Fruit fly (Drosophila melanogaster): ENCODE results near the gene CG11696.

CG11696 gene

dm6 chrX:11578841-11579240, 5.3 kb downstream of the CG11696 start (continued):
- TF ChIP-seq oc (tag; optimal IDR thresholded peaks at IDR 0.05) (no peak), CG8089 (GFP tag; optimal IDR thresholded peaks at IDR 0.05) (no peak), nmo (GFP tag; optimal IDR thresholded peaks at IDR 0.05) (peak; percentile 42), sr (GFP tag; IDR thresholded peaks at IDR 0.05) (no peak), CG8359 (GFP tag; optimal IDR thresholded peaks at IDR 0.05; ENCODE audit: borderline replicate concordance) (no peak), CG2202 (tag; optimal IDR thresholded peaks at IDR 0.05) (no peak), CG13296 (GFP tag; optimal IDR thresholded peaks at IDR 0.05) (no peak), esg (GFP tag; conservative IDR thresholded peaks at IDR 0.05) (no peak), zf30C (GFP tag; optimal IDR thresholded peaks at IDR 0.05) (no peak), CG5245 (GFP tag; optimal IDR thresholded peaks at IDR 0.05) (no peak), CG34376 (GFP tag; optimal IDR thresholded peaks at IDR 0.05) (no peak), CG7556 (GFP tag; optimal IDR thresholded peaks at IDR 0.05) (no peak), wdn (GFP tag; IDR thresholded peaks at IDR 0.05) (no peak), chinmo (GFP tag; IDR thresholded peaks at IDR 0.05; ENCODE audit: partially characterized antibody) (no peak), ken (GFP tag; IDR thresholded peaks at IDR 0.05) (no peak), CG2116 (GFP tag; optimal IDR thresholded peaks at IDR 0.05) (no peak), p53 (GFP tag; optimal IDR thresholded peaks at IDR 0.05) (no peak), Med (GFP tag) (peak; percentile 66), CG17359 (tag; optimal IDR thresholded peaks at IDR 0.05) (no peak), CG18599 (GFP tag; optimal IDR thresholded peaks at IDR 0.05) (no peak), gfzf (GFP tag; optimal IDR thresholded peaks at IDR 0.05) (peak; percentile 89), Ada2b (GFP tag; IDR thresholded peaks at IDR 0.05) (no peak), B-H1 (GFP tag; IDR thresholded peaks at IDR 0.05) (no peak), CG12219 (GFP tag; optimal IDR thresholded peaks at IDR 0.05) (no peak), CG12236 (GFP tag; optimal IDR thresholded peaks at IDR 0.05) (no peak), Fer3 (tag; optimal IDR thresholded peaks at IDR 0.05) (no peak), chn (GFP tag; optimal IDR thresholded peaks at IDR 0.05) (no peak), Blimp-1 (GFP tag; optimal IDR thresholded peaks at IDR 0.05) (no peak), Neu2 (GFP tag; optimal IDR thresholded peaks at IDR 0.05; ENCODE audit: borderline replicate concordance) (no peak), CG14441 (GFP tag; IDR thresholded peaks at IDR 0.05) (no peak), Asciz (GFP tag; optimal IDR thresholded peaks at IDR 0.05) (no peak), CG8924 (tag; optimal IDR thresholded peaks at IDR 0.05) (no peak), Hr78 (GFP tag; optimal IDR thresholded peaks at IDR 0.05) (no peak), lilli (GFP tag; optimal IDR thresholded peaks at IDR 0.05) (no peak), trh (GFP tag; optimal IDR thresholded peaks at IDR 0.05) (no peak), H2.0 (GFP tag; IDR thresholded peaks at IDR 0.05) (no peak), Oaz (GFP tag; IDR thresholded peaks at IDR 0.05) (no peak), slou (GFP tag; optimal IDR thresholded peaks at IDR 0.05) (no peak), HLH54F (GFP tag; optimal IDR thresholded peaks at IDR 0.05) (no peak), slbo (GFP tag; IDR thresholded peaks at IDR 0.05) (no peak), maf-S (GFP tag; optimal IDR thresholded peaks at IDR 0.05) (no peak), Hmr (GFP tag; optimal IDR thresholded peaks at IDR 0.05) (peak; percentile 47), usp (GFP tag; optimal IDR thresholded peaks at IDR 0.05) (no peak), CG33213 (GFP tag; optimal IDR thresholded peaks at IDR 0.05) (peak; percentile 92), CG10431 (GFP tag; optimal IDR thresholded peaks at IDR 0.05) (peak; percentile 2), CG4820 (GFP tag; optimal IDR thresholded peaks at IDR 0.05) (no peak), pfk (GFP tag; optimal IDR thresholded peaks at IDR 0.05) (no peak), gce (GFP tag; IDR thresholded peaks at IDR 0.05) (no peak), vnd (GFP tag; IDR thresholded peaks at IDR 0.05; ENCODE audit: partially characterized antibody) (no peak), E2f1 (GFP tag; IDR thresholded peaks at IDR 0.05) (no peak), Sry-β (GFP tag; optimal IDR thresholded peaks at IDR 0.05) (peak; percentile 41), CG8944 (GFP tag; optimal IDR thresholded peaks at IDR 0.05) (no peak)

Data from whole organism, embryonic.